Worm (Caenorhabditis elegans): ENCODE data around the gene F13H6.5.

DNA sequence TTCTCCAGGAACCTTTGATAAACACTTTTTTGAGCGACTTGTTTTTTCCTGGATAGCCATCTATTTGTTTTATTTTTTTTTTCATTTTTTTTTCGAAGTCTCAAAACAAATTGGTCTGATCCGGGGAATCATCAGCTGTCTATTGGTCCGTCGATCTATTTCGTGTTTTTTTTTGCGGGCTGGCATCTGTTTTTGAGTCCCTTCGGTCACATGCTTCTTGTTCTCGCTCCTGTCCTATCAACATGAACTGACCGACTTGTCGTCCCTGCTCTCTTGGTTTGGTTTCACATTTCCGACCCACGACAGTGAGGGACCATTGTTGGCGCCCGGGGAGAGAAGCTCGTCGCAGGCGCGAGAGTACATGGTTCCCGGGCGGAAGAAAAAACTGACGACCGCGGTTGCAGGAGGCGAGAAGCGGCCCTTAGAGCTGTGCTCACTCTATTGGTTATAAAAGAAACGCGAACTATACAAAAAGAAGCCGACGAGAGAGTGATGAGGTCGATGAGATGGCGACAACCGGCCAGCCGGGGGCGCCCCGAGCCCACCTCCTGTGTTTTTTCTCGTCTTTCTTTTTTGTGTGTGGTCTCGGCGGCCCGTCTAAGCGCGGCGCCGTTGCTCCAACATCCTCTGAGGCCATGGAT, 30.1 kb downstream of the F13H6.5 start:
- TF ChIP-seq klf-2 (GFP tag; conservative IDR thresholded peaks at IDR 0.05) (no peak), tab-1 (GFP tag; IDR thresholded peaks at IDR 0.05) (no peak), T22C8.4 (GFP tag; IDR thresholded peaks at IDR 0.05) (no peak), flt-1 (GFP tag; IDR thresholded peaks at IDR 0.05) (no peak), cog-1 (tag; optimal IDR thresholded peaks at IDR 0.05) (no peak), ref-1 (GFP tag; conservative IDR thresholded peaks at IDR 0.05) (no peak), med-1 (GFP tag; optimal IDR thresholded peaks at IDR 0.05; ENCODE audit: insufficient read depth) (no peak), ztf-23 (GFP tag; IDR thresholded peaks at IDR 0.05) (no peak)
